Worm (Caenorhabditis elegans): ENCODE measurements around the gene R11G1.7.

ce11 chrX:3671998-3672397 lies 15.9 kb downstream of the R11G1.7 start, which contains the start of gene C02F12.5:
- TF ChIP-seq unc-39 (tag; optimal IDR thresholded peaks at IDR 0.05) (no peak), R02D3.7 (tag; optimal IDR thresholded peaks at IDR 0.05) (no peak)
